Fruit fly (Drosophila melanogaster) whole organism, wandering third instar larva: ENCODE data around the gene CG12078.
A peak's percentile ranks its signal among the peaks of the same experiment; 100 is the strongest.

Experiments
- Abd-B ChIP-seq: fragments of >200 bp; optimal IDR thresholded peaks from 2 replicates; lab custom pipeline; 2017; ENCODE audit warnings: missing biosample characterization, missing genetic modification characterization
- CrebA ChIP-seq: fragments of 200-800 bp; sonication (Bioruptor generic); optimal IDR thresholded peaks from 2 replicates; lab custom pipeline; 2016; ENCODE audit warnings: missing biosample characterization, mild to moderate bottlenecking, missing genetic modification characterization, borderline replicate concordance
- GATAd ChIP-seq: sonication (Bioruptor generic); optimal IDR thresholded peaks from 2 replicates; lab custom pipeline; 2016; ENCODE audit warnings: missing biosample characterization, missing genetic modification characterization
- Sp1 ChIP-seq: fragments of 200-800 bp; sonication (Bioruptor generic); optimal IDR thresholded peaks from 3 replicates; lab custom pipeline; 2019; ENCODE audit warnings: missing biosample characterization, mild to moderate bottlenecking, missing genetic modification characterization, moderate library complexity
- br ChIP-seq: fragments of 200-800 bp; sonication (Bioruptor generic); optimal IDR thresholded peaks from 2 replicates; lab custom pipeline; 2016; ENCODE audit warnings: missing biosample characterization, missing genetic modification characterization
- usp ChIP-seq: fragments of >200 bp; optimal IDR thresholded peaks from 2 replicates; lab custom pipeline; 2017; ENCODE audit warnings: missing biosample characterization, missing genetic modification characterization

DNA sequence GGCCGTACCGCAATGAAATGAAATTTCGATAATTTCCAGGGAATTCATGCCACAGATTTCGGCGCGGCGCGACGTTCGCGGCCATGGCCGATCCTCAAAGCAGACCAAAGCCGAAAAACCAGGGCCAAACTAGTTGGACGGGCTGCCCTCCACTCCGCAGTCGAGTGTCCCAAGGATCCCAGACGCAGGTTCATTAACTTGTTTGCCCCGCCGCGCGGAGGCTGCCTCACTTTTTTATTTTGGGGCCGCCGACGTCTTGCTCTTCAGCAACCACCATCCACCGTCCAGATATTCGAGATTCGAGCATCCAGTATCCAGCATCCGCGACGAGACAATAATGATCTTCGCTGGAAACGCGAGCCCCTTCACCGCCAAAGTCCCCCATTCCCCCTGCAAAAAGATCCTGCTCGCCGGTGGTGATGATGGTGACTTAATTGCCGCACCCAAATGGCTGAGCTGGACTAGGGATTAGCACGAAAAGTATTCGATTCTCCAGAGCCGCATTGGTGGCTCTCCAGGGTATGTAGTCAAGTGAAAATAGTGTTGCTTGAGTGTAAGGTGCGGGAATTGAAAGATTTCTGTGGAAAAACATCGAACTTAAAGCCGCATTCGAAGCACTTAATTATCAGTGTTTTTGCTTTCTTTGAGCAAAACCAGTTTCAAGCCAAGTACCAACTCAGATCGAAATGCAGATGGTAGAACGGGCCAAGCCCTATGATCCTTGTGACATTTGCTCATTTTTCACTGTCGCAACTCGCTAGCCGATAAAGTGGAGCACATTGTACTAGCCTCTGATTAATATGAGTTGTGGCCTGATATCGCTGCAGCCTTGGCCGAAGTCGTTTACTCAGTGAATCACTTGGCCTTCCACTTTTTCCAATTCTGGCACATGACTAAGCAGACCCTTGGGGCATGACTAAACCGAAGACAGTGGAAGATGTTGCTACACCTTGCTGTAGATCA, 1.7 kb downstream of the CG12078 start:
- TF ChIP-seq usp (GFP tag; lab: Kevin White, UChicago) (no peak), Sp1 (peak; percentile 12), br (GFP tag; lab: Kevin White, UChicago) (peak; percentile 22), CrebA (GFP tag; lab: Kevin White, UChicago) (peak; percentile 44), GATAd (GFP tag; lab: Kevin White, UChicago) (no peak), Abd-B (GFP tag; lab: Kevin White, UChicago) (no peak)
